Worm (Caenorhabditis elegans) whole organism, L1 larva: ENCODE measurements around the gene srbc-59.

ENCODE experiments used
- C04F5.9 ChIP-seq: sonication (generic microtip); optimal IDR thresholded peaks from 2 replicates; lab custom pipeline; 2016; ENCODE audit warnings: missing genetic modification characterization, missing compliant biosample characterization
- C16A3.4 ChIP-seq: fragments of 150-350 bp; optimal IDR thresholded peaks from 2 replicates; lab custom pipeline; 2014; ENCODE audit warnings: missing biosample characterization, missing genetic modification characterization
- F16B12.6 ChIP-seq: fragments of 150-350 bp; optimal IDR thresholded peaks from 2 replicates; lab custom pipeline; 2014; ENCODE audit warnings: missing biosample characterization, missing genetic modification characterization
- Y116A8C.19 ChIP-seq: sonication (generic microtip); optimal IDR thresholded peaks from 2 replicates; lab custom pipeline; 2016; ENCODE audit warnings: missing compliant biosample characterization, missing genetic modification characterization, borderline replicate concordance
- aha-1 ChIP-seq: fragments of 150-350 bp; optimal IDR thresholded peaks from 2 replicates; lab custom pipeline; 2014; ENCODE audit warnings: missing biosample characterization, missing genetic modification characterization
- alr-1 ChIP-seq: fragments of 200-800 bp; sonication (Bioruptor generic); optimal IDR thresholded peaks from 2 replicates; lab custom pipeline; 2018; ENCODE audit warnings: borderline replicate concordance, mild to moderate bottlenecking, missing genetic modification characterization, missing compliant biosample characterization
- aly-2 ChIP-seq: fragments of 150-350 bp; optimal IDR thresholded peaks from 2 replicates; lab custom pipeline; 2014; ENCODE audit warnings: missing biosample characterization, missing genetic modification characterization
- ama-1 ChIP-seq: fragments of 150-350 bp; optimal IDR thresholded peaks from 2 replicates; lab custom pipeline; 2014
- blmp-1 ChIP-seq: fragments of 150-350 bp; optimal IDR thresholded peaks from 2 replicates; lab custom pipeline; 2014; ENCODE audit warnings: missing biosample characterization, missing genetic modification characterization
- ceh-63 ChIP-seq: fragments of 200-800 bp; sonication (Bioruptor generic); optimal IDR thresholded peaks from 2 replicates; lab custom pipeline; 2018; ENCODE audit warnings: mild to moderate bottlenecking, missing genetic modification characterization, missing compliant biosample characterization
- ceh-82 ChIP-seq, 3 experiments: fragments of 150-350 bp in 1 of 3; sonication (generic microtip) in 2 of 3; optimal IDR thresholded peaks; 2 replicates each; lab custom pipeline; 2014 to 2017; ENCODE audit warnings: missing biosample characterization in 3 of 3, missing genetic modification characterization in 3 of 3
- ceh-88 ChIP-seq: fragments of 200-800 bp; sonication (Bioruptor generic); IDR thresholded peaks from 2 replicates; pipeline ENCODE4 v1.3.6; 2022; ENCODE audit warnings: missing genetic modification characterization, missing compliant biosample characterization
- dpl-1 ChIP-seq, 3 experiments: fragments of 150-350 bp in 2 of 3; sonication (generic microtip) in 1 of 3; optimal IDR thresholded peaks; 2 replicates each; lab custom pipeline; 2014 to 2017; ENCODE audit warnings: missing biosample characterization in 3 of 3, missing genetic modification characterization in 3 of 3, missing genetic modification reagents in 3 of 3
- dsc-1 ChIP-seq: sonication (generic microtip); optimal IDR thresholded peaks from 2 replicates; lab custom pipeline; 2016; ENCODE audit warnings: mild to moderate bottlenecking, missing genetic modification characterization, missing compliant biosample characterization
- efl-1 ChIP-seq, 4 experiments: fragments of 150-350 bp; optimal IDR thresholded peaks in 3 of 4; peaks in 1 of 4; 1 replicate in 1 of 4; 2 replicates in 3 of 4; lab custom pipeline; 2014; ENCODE audit warnings: missing biosample characterization in 2 of 4, missing genetic modification characterization in 2 of 4, missing genetic modification reagents in 2 of 4
- efl-3 ChIP-seq: fragments of 200-800 bp; sonication (Bioruptor generic); optimal IDR thresholded peaks from 2 replicates; lab custom pipeline; 2018; ENCODE audit warnings: mild to moderate bottlenecking, missing genetic modification characterization, missing compliant biosample characterization
- elt-2 ChIP-seq: sonication (generic microtip); optimal IDR thresholded peaks from 2 replicates; lab custom pipeline; 2016; ENCODE audit warnings: missing genetic modification characterization, mild to moderate bottlenecking, inconsistent platforms, missing compliant biosample characterization, missing genetic modification reagents
- ets-5 ChIP-seq: fragments of 200-800 bp; sonication (Bioruptor generic); IDR thresholded peaks from 2 replicates; pipeline ENCODE4 v1.3.6; 2022; ENCODE audit warnings: missing genetic modification characterization, missing compliant biosample characterization
- grh-1 ChIP-seq: fragments of 200-800 bp; sonication (Bioruptor generic); IDR thresholded peaks from 2 replicates; pipeline ENCODE4 v1.3.6; 2022; ENCODE audit warnings: missing genetic modification reagents, missing genetic modification characterization, missing compliant biosample characterization
- hlh-17 ChIP-seq: fragments of 200-800 bp; sonication (Bioruptor generic); optimal IDR thresholded peaks from 2 replicates; lab custom pipeline; 2018; ENCODE audit warnings: missing genetic modification characterization, mild to moderate bottlenecking, missing compliant biosample characterization, moderate library complexity, borderline replicate concordance
- hlh-4 ChIP-seq: sonication (generic microtip); optimal IDR thresholded peaks from 2 replicates; lab custom pipeline; 2016; ENCODE audit warnings: mild to moderate bottlenecking, missing genetic modification characterization, missing compliant biosample characterization
- hpl-2 ChIP-seq: fragments of 150-350 bp; optimal IDR thresholded peaks from 2 replicates; lab custom pipeline; 2014; ENCODE audit warnings: missing biosample characterization, missing genetic modification reagents, missing genetic modification characterization
- irx-1 ChIP-seq: sonication (generic microtip); optimal IDR thresholded peaks from 2 replicates; lab custom pipeline; 2016; ENCODE audit warnings: missing genetic modification characterization, missing compliant biosample characterization
- isw-1 ChIP-seq: fragments of 200-800 bp; sonication (Bioruptor generic); IDR thresholded peaks from 2 replicates; pipeline ENCODE4 v1.3.6; 2022; ENCODE audit warnings: missing genetic modification characterization, missing compliant biosample characterization
- lin-14 ChIP-seq: fragments of 200-800 bp; sonication (Bioruptor generic); optimal IDR thresholded peaks from 2 replicates; lab custom pipeline; 2018; ENCODE audit warnings: mild to moderate bottlenecking, missing genetic modification characterization, moderate library complexity, missing compliant biosample characterization
- lin-35 ChIP-seq, 2 experiments: fragments of 150-350 bp; optimal IDR thresholded peaks; 2 replicates each; lab custom pipeline; 2014; ENCODE audit warnings: missing biosample characterization in 2 of 2, missing genetic modification characterization in 2 of 2, missing genetic modification reagents in 2 of 2
- lir-3 ChIP-seq: sonication (generic microtip); optimal IDR thresholded peaks from 2 replicates; lab custom pipeline; 2016; ENCODE audit warnings: mild to moderate bottlenecking, missing genetic modification characterization, moderate library complexity, missing compliant biosample characterization; ENCODE audit not compliant: poor library complexity
- lsy-2 ChIP-seq, 2 experiments: fragments of 150-350 bp; optimal IDR thresholded peaks; 2 replicates each; lab custom pipeline; 2014; ENCODE audit warnings: missing biosample characterization in 2 of 2, missing genetic modification characterization in 2 of 2
- mab-9 ChIP-seq: fragments of 200-800 bp; sonication (Bioruptor generic); IDR thresholded peaks from 2 replicates; pipeline ENCODE4 v1.3.6; 2022; ENCODE audit warnings: missing genetic modification reagents, missing genetic modification characterization, missing compliant biosample characterization
- mef-2 ChIP-seq: fragments of 150-350 bp; optimal IDR thresholded peaks from 2 replicates; lab custom pipeline; 2014; ENCODE audit warnings: missing biosample characterization, missing genetic modification characterization
- mep-1 ChIP-seq: fragments of 150-350 bp; optimal IDR thresholded peaks from 2 replicates; lab custom pipeline; 2014; ENCODE audit warnings: missing biosample characterization, missing genetic modification characterization
- nhr-12 ChIP-seq: sonication (generic microtip); optimal IDR thresholded peaks from 2 replicates; lab custom pipeline; 2017; ENCODE audit warnings: missing biosample characterization, missing genetic modification characterization
- nhr-20 ChIP-seq: sonication (generic microtip); optimal IDR thresholded peaks from 2 replicates; lab custom pipeline; 2016; ENCODE audit warnings: mild to moderate bottlenecking, missing genetic modification characterization, missing compliant biosample characterization
- nhr-28 ChIP-seq: fragments of 150-350 bp; optimal IDR thresholded peaks from 2 replicates; lab custom pipeline; 2014; ENCODE audit warnings: missing biosample characterization, missing genetic modification characterization
- nhr-47 ChIP-seq: sonication (generic microtip); optimal IDR thresholded peaks from 2 replicates; lab custom pipeline; 2016; ENCODE audit warnings: mild to moderate bottlenecking, missing genetic modification characterization, moderate library complexity, missing compliant biosample characterization
- nhr-71 ChIP-seq: sonication (generic microtip); optimal IDR thresholded peaks from 2 replicates; lab custom pipeline; 2016; ENCODE audit warnings: mild to moderate bottlenecking, missing genetic modification characterization, moderate library complexity, missing compliant biosample characterization
- nhr-77 ChIP-seq: fragments of 150-350 bp; optimal IDR thresholded peaks from 2 replicates; lab custom pipeline; 2014; ENCODE audit warnings: missing biosample characterization, missing genetic modification characterization
- nhr-85 ChIP-seq: sonication (generic microtip); peaks from one replicate; lab custom pipeline; 2016; ENCODE audit warnings: missing genetic modification characterization, inconsistent platforms, missing compliant biosample characterization
- pax-3 ChIP-seq: fragments of 200-800 bp; sonication (Bioruptor generic); optimal IDR thresholded peaks from 2 replicates; lab custom pipeline; 2018; ENCODE audit warnings: mild to moderate bottlenecking, missing genetic modification characterization, moderate library complexity, missing compliant biosample characterization
- rnt-1 ChIP-seq: sonication (generic microtip); optimal IDR thresholded peaks from 2 replicates; lab custom pipeline; 2016; ENCODE audit warnings: mild to moderate bottlenecking, missing genetic modification characterization, moderate library complexity, missing compliant biosample characterization
- snpc-4 ChIP-seq: fragments of 150-350 bp; optimal IDR thresholded peaks from 2 replicates; lab custom pipeline; 2014; ENCODE audit warnings: missing biosample characterization, missing genetic modification characterization
- snu-23 ChIP-seq: sonication (generic microtip); optimal IDR thresholded peaks from 2 replicates; lab custom pipeline; 2016; ENCODE audit warnings: missing genetic modification characterization, missing compliant biosample characterization
- sptf-1 ChIP-seq: fragments of 150-350 bp; optimal IDR thresholded peaks from 2 replicates; lab custom pipeline; 2014; ENCODE audit warnings: missing biosample characterization, missing genetic modification characterization
- swsn-7 ChIP-seq: sonication (generic microtip); optimal IDR thresholded peaks from 2 replicates; lab custom pipeline; 2016; ENCODE audit warnings: missing genetic modification characterization, missing compliant biosample characterization
- unc-130 ChIP-seq: fragments of 150-350 bp; optimal IDR thresholded peaks from 2 replicates; lab custom pipeline; 2017; ENCODE audit warnings: missing biosample characterization, missing genetic modification characterization, inconsistent platforms
- unc-62 ChIP-seq: fragments of 150-350 bp; optimal IDR thresholded peaks from 2 replicates; lab custom pipeline; 2014; ENCODE audit warnings: missing biosample characterization, missing genetic modification reagents, missing genetic modification characterization
- unc-98 ChIP-seq: fragments of 200-800 bp; sonication (Bioruptor generic); IDR thresholded peaks from 2 replicates; pipeline ENCODE4 v1.3.6; 2022; ENCODE audit warnings: missing genetic modification characterization, missing compliant biosample characterization
- xbp-1 ChIP-seq: sonication (generic microtip); optimal IDR thresholded peaks from 2 replicates; lab custom pipeline; 2016; ENCODE audit warnings: missing genetic modification characterization, missing compliant biosample characterization
- ztf-11 ChIP-seq, 2 experiments: sonication (generic microtip); optimal IDR thresholded peaks; 2 replicates each; lab custom pipeline; 2016 to 2017; ENCODE audit warnings: missing genetic modification characterization in 2 of 2, missing biosample characterization in 1 of 2, missing compliant biosample characterization in 1 of 2

The srbc-59 gene

DNA sequence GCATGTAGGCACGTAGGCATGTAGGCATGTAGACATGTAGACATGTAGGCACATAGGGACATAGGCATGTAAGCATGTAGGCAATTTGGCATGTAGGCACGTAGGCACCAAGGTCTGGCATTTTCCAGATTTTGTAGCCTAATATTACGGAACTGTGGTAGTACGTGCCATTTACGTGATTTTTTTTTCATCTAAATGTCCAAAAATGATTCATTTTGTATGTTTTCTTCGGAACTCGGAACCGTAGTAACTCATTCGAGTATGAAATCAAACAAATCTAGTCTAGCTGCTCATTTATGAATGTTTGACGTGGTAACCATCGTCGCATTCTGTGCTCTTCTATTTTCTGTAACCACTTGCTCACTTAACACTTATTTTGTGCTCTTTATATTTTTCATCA is at the start of gene srbc-59:
Gene srbc-59, plus strand, starts transcription at position 301 of the 400 bp plus-strand sequence.
- TF ChIP-seq blmp-1 (tag; lab: Kevin White, UChicago): no peak
- no peak for TF ChIP-seq efl-3 (GFP tag; lab: Kevin White, UChicago)
- no peak for TF ChIP-seq hlh-17 (GFP tag; lab: Kevin White, UChicago)
- TF ChIP-seq rnt-1 (tag; lab: Kevin White, UChicago): no peak
- no peak for TF ChIP-seq sptf-1
- TF ChIP-seq aha-1: no peak
- TF ChIP-seq hlh-4: no peak
- no peak for TF ChIP-seq mef-2 (tag; lab: Kevin White, UChicago)
- TF ChIP-seq nhr-71 (tag; lab: Kevin White, UChicago): no peak
- no peak for TF ChIP-seq ceh-63

DNA sequence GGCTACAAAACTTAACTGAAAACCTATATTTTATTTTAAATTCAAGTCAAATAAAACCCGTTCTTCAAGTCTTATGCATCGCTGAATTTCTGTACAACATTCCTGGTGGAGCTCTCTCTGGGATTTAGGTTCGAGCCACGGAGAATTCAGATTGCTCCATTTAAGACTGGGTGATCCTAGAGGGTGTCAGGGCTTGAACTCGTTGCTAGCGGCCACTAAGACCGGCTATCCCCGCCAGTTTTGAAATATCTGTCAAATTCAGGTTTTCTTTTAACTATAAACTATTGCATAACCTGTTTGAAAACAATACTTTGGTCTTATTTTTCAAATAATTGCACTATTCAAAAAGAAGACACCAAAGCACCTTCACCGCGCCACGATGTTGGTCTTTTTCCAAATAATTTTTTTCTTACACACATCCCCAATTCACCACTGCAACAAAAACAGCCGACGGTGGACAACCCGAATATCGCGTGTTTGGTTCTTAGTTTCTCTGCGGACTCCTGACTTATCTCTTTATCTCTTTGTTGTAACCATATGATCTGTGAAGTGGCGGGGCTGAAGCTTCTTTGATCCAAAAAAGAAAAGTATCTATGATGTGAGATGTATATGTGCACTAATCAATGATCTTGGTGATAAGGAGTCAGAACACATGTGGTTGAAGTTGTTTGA is 49.5 kb upstream of the srbc-59 start:
- TF ChIP-seq aly-2 (tag; lab: Kevin White, UChicago): no peak
- no peak for TF ChIP-seq mab-9 (GFP tag; lab: Robert Waterston, UW)
- peak; percentile 75 for TF ChIP-seq nhr-85
- no peak for TF ChIP-seq hlh-4
- TF ChIP-seq lin-14 (GFP tag; lab: Kevin White, UChicago): peak; percentile 91
- TF ChIP-seq pax-3: no peak
- TF ChIP-seq ceh-63: no peak
- no peak for TF ChIP-seq ztf-11 (tag; optimal IDR thresholded peaks at IDR 0.05; lab: Kevin White, UChicago)
- peak; percentile 28 for TF ChIP-seq irx-1 (tag; lab: Kevin White, UChicago)
- peak; percentile 68 for TF ChIP-seq unc-130 (tag; lab: Kevin White, UChicago)
- peak; percentile 81 for TF ChIP-seq lir-3
- peak; percentile 54 for TF ChIP-seq blmp-1 (tag; lab: Kevin White, UChicago)
- peak; percentile 30; the same call in 1 of the 2 replicates for TF ChIP-seq grh-1 (GFP tag; lab: Robert Waterston, UW)
- TF ChIP-seq unc-62 (GFP tag; lab: Kevin White, UChicago): no peak
- no peak for TF ChIP-seq ceh-82 (tag; optimal IDR thresholded peaks at IDR 0.05; lab: Kevin White, UChicago)
- no peak for TF ChIP-seq nhr-28
- no peak for TF ChIP-seq snpc-4 (tag; lab: Kevin White, UChicago)
- no peak for TF ChIP-seq dsc-1
- peak; percentile 38 to 62 for TF ChIP-seq lsy-2 (tag; optimal IDR thresholded peaks at IDR 0.05; lab: Kevin White, UChicago)
- TF ChIP-seq efl-1 (optimal IDR thresholded peaks at IDR 0.05; lab: Kevin White, UChicago): peak in 1 of 2 experiments; percentile 14
- TF ChIP-seq efl-1 (GFP tag; optimal IDR thresholded peaks at IDR 0.05 in 1 of 2; lab: Kevin White, UChicago): no peak
- no peak for TF ChIP-seq unc-98 (GFP tag; lab: Robert Waterston, UW)
- TF ChIP-seq elt-2: peak; percentile 7
- no peak for TF ChIP-seq Y116A8C.19
- no peak for TF ChIP-seq F16B12.6 (tag; lab: Kevin White, UChicago)
- peak; percentile 80 for TF ChIP-seq rnt-1 (tag; lab: Kevin White, UChicago)
- peak in 1 of 2 experiments; percentile 76 for TF ChIP-seq lin-35 (GFP tag; optimal IDR thresholded peaks at IDR 0.05; lab: Kevin White, UChicago)
- peak; percentile 40; the same call in 1 of the 2 replicates for TF ChIP-seq ceh-88 (GFP tag; lab: Robert Waterston, UW)
- no peak for TF ChIP-seq isw-1 (GFP tag; lab: Robert Waterston, UW)
- TF ChIP-seq dpl-1 (GFP tag; optimal IDR thresholded peaks at IDR 0.05; lab: Kevin White, UChicago): peak in 2 of 3 experiments; percentile 8 to 34
- TF ChIP-seq hpl-2 (GFP tag; lab: Kevin White, UChicago): no peak
- peak; percentile 47 for TF ChIP-seq mep-1
- TF ChIP-seq nhr-47 (tag; lab: Kevin White, UChicago): peak; percentile 57
- no peak for TF ChIP-seq nhr-12
- TF ChIP-seq C16A3.4 (tag; lab: Kevin White, UChicago): peak; percentile 57
- peak; percentile 39 for TF ChIP-seq swsn-7
- no peak for TF ChIP-seq ets-5 (GFP tag; lab: Robert Waterston, UW)
- TF ChIP-seq xbp-1: peak; percentile 44
- TF ChIP-seq snu-23 (GFP tag; lab: Kevin White, UChicago): peak; percentile 82
- peak; percentile 44 for TF ChIP-seq C04F5.9
- TF ChIP-seq ama-1 (lab: Kevin White, UChicago): peak; percentile 79
- TF ChIP-seq alr-1: no peak
- TF ChIP-seq nhr-20 (tag; lab: Kevin White, UChicago): peak; percentile 84
- no peak for TF ChIP-seq nhr-77 (tag; lab: Kevin White, UChicago)
